Worm (Caenorhabditis elegans): ENCODE data around the gene pfk-1.1.

DNA sequence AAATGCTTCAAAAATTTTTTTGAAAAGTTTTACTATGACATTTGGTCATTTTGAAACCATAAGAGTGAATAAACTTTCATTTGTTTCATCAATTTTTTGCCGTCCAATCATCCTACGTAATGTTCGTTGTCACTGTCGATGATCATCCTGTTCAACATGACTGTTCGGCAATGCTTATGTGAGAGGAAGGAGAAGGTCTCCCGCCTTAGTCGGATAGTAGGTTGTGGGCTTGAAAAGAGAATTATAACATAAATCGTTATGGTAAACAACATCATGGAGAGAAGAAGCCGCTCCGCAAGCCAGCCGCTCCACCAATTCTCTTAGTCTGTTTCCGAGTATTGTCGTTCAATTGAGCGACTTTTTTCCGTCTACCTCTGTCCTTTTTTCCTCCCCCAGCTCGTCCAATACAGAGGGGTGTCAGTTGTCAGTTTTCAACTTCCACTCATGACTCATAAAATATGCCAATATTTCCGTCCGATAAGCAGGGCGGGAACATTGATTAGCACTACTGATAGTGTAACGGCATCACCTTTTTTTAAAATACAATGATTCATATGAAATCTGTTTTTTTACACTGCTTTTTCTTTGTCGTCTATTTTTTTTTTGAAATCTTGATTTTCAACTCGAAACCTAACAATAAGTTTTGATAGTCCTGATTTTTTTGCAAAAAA is 34.5 kb upstream of the pfk-1.1 start:
- no peak for TF ChIP-seq zag-1 (tag; optimal IDR thresholded peaks at IDR 0.05)
- TF ChIP-seq R02D3.7 (tag; optimal IDR thresholded peaks at IDR 0.05): no peak
- no peak for TF ChIP-seq elt-1 (tag; optimal IDR thresholded peaks at IDR 0.05)
- no peak for TF ChIP-seq snpc-4 (tag; optimal IDR thresholded peaks at IDR 0.05)
- TF ChIP-seq ceh-82 (tag; optimal IDR thresholded peaks at IDR 0.05): no peak
- no peak for TF ChIP-seq nhr-23 (tag; optimal IDR thresholded peaks at IDR 0.05)
- no peak for TF ChIP-seq nhr-11 (tag; optimal IDR thresholded peaks at IDR 0.05)
- no peak for TF ChIP-seq lin-11 (tag; optimal IDR thresholded peaks at IDR 0.05)
- no peak for TF ChIP-seq peb-1 (tag; optimal IDR thresholded peaks at IDR 0.05)
- TF ChIP-seq egl-27 (tag; optimal IDR thresholded peaks at IDR 0.05): no peak
- no peak for TF ChIP-seq dmd-4 (tag; optimal IDR thresholded peaks at IDR 0.05)
- no peak for TF ChIP-seq ama-1 (optimal IDR thresholded peaks at IDR 0.05)
- no peak for TF ChIP-seq nhr-129 (tag; optimal IDR thresholded peaks at IDR 0.05)
- TF ChIP-seq nhr-6 (tag; optimal IDR thresholded peaks at IDR 0.05): no peak

Measured in whole organism, L2 larva.